Fruit fly (Drosophila melanogaster): Measurements from ENCODE around the gene N.

N gene

DNA sequence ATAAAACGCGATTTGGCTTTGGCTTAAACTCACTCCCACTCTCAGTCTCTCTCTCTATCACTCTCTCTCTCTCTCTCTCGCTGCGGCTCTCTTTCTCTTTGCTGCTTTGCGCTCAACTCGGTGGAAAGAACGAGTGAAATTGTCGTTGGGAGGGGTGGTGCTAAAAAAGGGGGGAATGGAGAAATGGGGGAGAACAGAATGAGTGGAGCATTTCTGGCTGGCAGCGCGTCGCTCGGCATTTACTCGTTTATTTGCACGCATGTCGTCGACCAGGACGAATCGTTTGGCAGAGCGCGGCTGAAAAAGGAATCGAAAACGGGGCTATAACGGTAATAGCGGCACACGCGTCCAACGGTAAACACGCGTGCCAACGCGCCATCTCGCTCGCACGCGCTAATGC lies 41.5 kb downstream of the N start, which contains the start of gene dnc:
dnc (plus strand) TSS at position 248 of the 400 bp plus-strand sequence.
- TF ChIP-seq kay (GFP tag; ENCODE audit: borderline replicate concordance) (no peak), CG33017 (tag; optimal IDR thresholded peaks at IDR 0.05) (no peak), CG14711 (tag; optimal IDR thresholded peaks at IDR 0.05) (no peak), toe (GFP tag; optimal IDR thresholded peaks at IDR 0.05) (no peak), CG7101 (tag; optimal IDR thresholded peaks at IDR 0.05) (no peak), CG7045 (GFP tag; optimal IDR thresholded peaks at IDR 0.05) (no peak), pad (GFP tag; optimal IDR thresholded peaks at IDR 0.05) (peak; percentile 11), cnc (optimal IDR thresholded peaks at IDR 0.05) (no peak), Crg-1 (GFP tag; optimal IDR thresholded peaks at IDR 0.05) (no peak), ovo (GFP tag; optimal IDR thresholded peaks at IDR 0.05) (peak; percentile 93)

DNA sequence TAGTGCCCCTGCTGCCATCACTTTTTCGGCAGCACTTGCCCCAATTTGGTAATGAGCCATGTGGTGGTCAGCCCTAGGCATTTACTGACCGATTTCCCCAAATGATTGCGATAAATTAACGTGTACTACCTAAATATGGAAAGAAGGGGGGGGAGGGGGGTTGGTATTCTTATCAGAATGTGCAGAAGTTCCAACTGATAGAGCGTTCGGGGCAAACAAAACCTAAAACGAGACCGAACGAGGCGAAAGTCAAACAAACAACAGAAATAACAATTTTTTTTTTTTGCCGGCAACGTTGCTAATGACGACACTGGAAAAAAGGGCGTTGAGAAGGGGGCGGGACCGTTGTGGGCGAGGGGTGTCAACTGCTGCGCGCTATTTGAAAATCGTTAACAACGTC lies 51.9 kb downstream of the N start:
- TF ChIP-seq CG11617 (GFP tag; optimal IDR thresholded peaks at IDR 0.05) = no peak
- no peak for TF ChIP-seq CG33017 (tag; optimal IDR thresholded peaks at IDR 0.05)
- TF ChIP-seq kay (GFP tag; ENCODE audit: borderline replicate concordance) = no peak
- TF ChIP-seq Mnt (GFP tag; optimal IDR thresholded peaks at IDR 0.05) = no peak
- TF ChIP-seq cic (GFP tag; optimal IDR thresholded peaks at IDR 0.05) = peak; percentile 15
- peak; percentile 5 for TF ChIP-seq CG7101 (tag; optimal IDR thresholded peaks at IDR 0.05)

DNA sequence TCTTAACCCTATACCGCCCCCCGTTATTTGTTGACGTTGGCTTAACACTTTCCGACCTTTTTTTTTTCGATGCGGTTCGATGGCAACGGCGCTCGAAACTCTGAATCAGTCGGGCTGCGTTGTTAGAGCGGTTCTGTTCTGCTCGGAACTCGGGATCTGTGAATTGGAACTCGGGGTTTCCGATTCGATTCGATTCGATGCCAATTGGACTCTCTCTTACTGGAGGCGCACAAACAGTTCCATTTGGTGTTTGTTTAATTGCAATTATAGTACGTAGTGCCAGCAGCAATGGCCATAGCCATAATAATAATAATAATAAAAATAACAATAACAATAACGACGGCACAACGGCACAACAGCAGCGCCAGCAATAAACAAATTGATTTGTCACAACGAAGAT lies 52.9 kb downstream of the N start:
- TF ChIP-seq tj (GFP tag; optimal IDR thresholded peaks at IDR 0.05) = peak; percentile 8
- no peak for TF ChIP-seq bab1 (GFP tag; optimal IDR thresholded peaks at IDR 0.05)

- no peak for TF ChIP-seq cnc (optimal IDR thresholded peaks at IDR 0.05)
- peak; percentile 39 for TF ChIP-seq pad (GFP tag; optimal IDR thresholded peaks at IDR 0.05)
- no peak for TF ChIP-seq Mnt (GFP tag; optimal IDR thresholded peaks at IDR 0.05)
- peak; percentile 27 for TF ChIP-seq ovo (GFP tag; optimal IDR thresholded peaks at IDR 0.05)
- no peak for TF ChIP-seq CG11617 (GFP tag; optimal IDR thresholded peaks at IDR 0.05)
- no peak for TF ChIP-seq kay (GFP tag; ENCODE audit: borderline replicate concordance)
- no peak for TF ChIP-seq toe (GFP tag; optimal IDR thresholded peaks at IDR 0.05)
- no peak for TF ChIP-seq Crg-1 (GFP tag; optimal IDR thresholded peaks at IDR 0.05)
- TF ChIP-seq CG1620 (GFP tag; optimal IDR thresholded peaks at IDR 0.05) = no peak
- TF ChIP-seq CG14711 (tag; optimal IDR thresholded peaks at IDR 0.05) = no peak
- no peak for TF ChIP-seq bab1 (GFP tag; optimal IDR thresholded peaks at IDR 0.05)
- TF ChIP-seq Hr96 (GFP tag; optimal IDR thresholded peaks at IDR 0.05) = no peak
- TF ChIP-seq CG33017 (tag; optimal IDR thresholded peaks at IDR 0.05) = no peak
- no peak for TF ChIP-seq cic (GFP tag; optimal IDR thresholded peaks at IDR 0.05)
- TF ChIP-seq CG12768 (GFP tag; optimal IDR thresholded peaks at IDR 0.05) = no peak
- TF ChIP-seq Clk (GFP tag; optimal IDR thresholded peaks at IDR 0.05) = no peak
- TF ChIP-seq CG5204 (GFP tag; optimal IDR thresholded peaks at IDR 0.05) = no peak
- no peak for TF ChIP-seq CG7045 (GFP tag; optimal IDR thresholded peaks at IDR 0.05)
- peak; percentile 18 for TF ChIP-seq CG7101 (tag; optimal IDR thresholded peaks at IDR 0.05)
- no peak for TF ChIP-seq tj (GFP tag; optimal IDR thresholded peaks at IDR 0.05)
Measured at dm6 chrX:3188419-3188818, 53.7 kb downstream of the N start.

- TF ChIP-seq kay (GFP tag; ENCODE audit: borderline replicate concordance) = peak; percentile 62
- no peak for TF ChIP-seq Hr96 (GFP tag; optimal IDR thresholded peaks at IDR 0.05)
Measured at dm6 chrX:3189155-3189554, 54.5 kb downstream of the N start.

DNA sequence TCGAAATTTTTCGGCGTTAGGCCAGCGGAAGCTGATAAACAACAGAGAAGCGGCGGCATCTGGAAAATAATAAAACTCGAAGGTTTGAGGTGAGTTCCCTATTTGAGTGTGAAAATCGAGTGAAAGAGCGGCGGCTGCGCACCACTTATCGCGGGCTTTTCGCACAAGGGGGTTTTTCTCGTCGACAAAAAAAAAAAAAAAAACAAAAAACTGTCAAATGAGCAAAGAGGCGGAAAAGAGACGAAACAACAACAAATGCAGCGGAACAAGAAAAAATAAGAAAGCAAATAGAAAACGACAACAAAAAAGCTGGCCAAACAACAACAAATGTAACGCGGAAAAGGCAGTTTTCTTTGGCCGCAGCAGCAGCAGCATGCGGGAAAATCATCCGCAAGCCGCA lies 55.1 kb downstream of the N start:
- TF ChIP-seq CG12768 (GFP tag; optimal IDR thresholded peaks at IDR 0.05) (no peak), CG7101 (tag; optimal IDR thresholded peaks at IDR 0.05) (no peak), Mnt (GFP tag; optimal IDR thresholded peaks at IDR 0.05) (no peak), CG1620 (GFP tag; optimal IDR thresholded peaks at IDR 0.05) (no peak), Hr96 (GFP tag; optimal IDR thresholded peaks at IDR 0.05) (no peak), ovo (GFP tag; optimal IDR thresholded peaks at IDR 0.05) (no peak), CG5204 (GFP tag; optimal IDR thresholded peaks at IDR 0.05) (no peak), kay (GFP tag; ENCODE audit: borderline replicate concordance) (no peak), CG11617 (GFP tag; optimal IDR thresholded peaks at IDR 0.05) (no peak), CG14711 (tag; optimal IDR thresholded peaks at IDR 0.05) (no peak), CG7045 (GFP tag; optimal IDR thresholded peaks at IDR 0.05) (no peak), Clk (GFP tag; optimal IDR thresholded peaks at IDR 0.05) (no peak), CG33017 (tag; optimal IDR thresholded peaks at IDR 0.05) (no peak), bab1 (GFP tag; optimal IDR thresholded peaks at IDR 0.05) (no peak), Crg-1 (GFP tag; optimal IDR thresholded peaks at IDR 0.05) (no peak), tj (GFP tag; optimal IDR thresholded peaks at IDR 0.05) (no peak), toe (GFP tag; optimal IDR thresholded peaks at IDR 0.05) (no peak), pad (GFP tag; optimal IDR thresholded peaks at IDR 0.05) (no peak), cic (GFP tag; optimal IDR thresholded peaks at IDR 0.05) (no peak)

dm6 chrX:3190837-3191458 lies 56.3 kb downstream of the N start:
- TF ChIP-seq tj (GFP tag; optimal IDR thresholded peaks at IDR 0.05) = peak; percentile 16
- no peak for TF ChIP-seq CG14711 (tag; optimal IDR thresholded peaks at IDR 0.05)
- no peak for TF ChIP-seq cnc (optimal IDR thresholded peaks at IDR 0.05)
